Fruit fly (Drosophila melanogaster) whole organism, embryonic: ENCODE measurements around the gene Caf1-55.

Source experiments
- Abd-B ChIP-seq: fragments of 200-800 bp; sonication (Bioruptor generic); optimal IDR thresholded peaks from 2 replicates; lab custom pipeline; 2018; ENCODE audit warnings: missing biosample characterization, mild to moderate bottlenecking, missing genetic modification characterization, moderate library complexity
- Ada2b ChIP-seq: fragments of 200-800 bp; sonication (Bioruptor generic); IDR thresholded peaks from 2 replicates; pipeline ENCODE4 v1.3.6; 2022; ENCODE audit warnings: missing biosample characterization, missing genetic modification characterization
- BEAF-32 ChIP-seq: fragments of 200-800 bp; sonication (Bioruptor generic); optimal IDR thresholded peaks from 3 replicates; lab custom pipeline; 2017; ENCODE audit warnings: missing biosample characterization, missing genetic modification characterization, mild to moderate bottlenecking, moderate library complexity, missing genetic modification reagents
- Bteb2 ChIP-seq: fragments of 200-800 bp; sonication (Bioruptor generic); optimal IDR thresholded peaks from 2 replicates; lab custom pipeline; 2016; ENCODE audit warnings: missing biosample characterization, missing genetic modification characterization
- CG13123 ChIP-seq: fragments of 200-800 bp; sonication (Bioruptor generic); optimal IDR thresholded peaks from 2 replicates; lab custom pipeline; 2016; ENCODE audit warnings: missing biosample characterization, missing genetic modification characterization
- CG14441 ChIP-seq: fragments of 200-800 bp; sonication (Bioruptor generic); IDR thresholded peaks from 2 replicates; pipeline ENCODE4 v1.3.6; 2022; ENCODE audit warnings: missing biosample characterization, missing genetic modification characterization
- CG15479 ChIP-seq: fragments of 200-800 bp; sonication (Bioruptor generic); optimal IDR thresholded peaks from 3 replicates; lab custom pipeline; 2019; ENCODE audit warnings: missing biosample characterization, mild to moderate bottlenecking, missing genetic modification characterization, moderate library complexity
- CG17359 ChIP-seq: fragments of 200-800 bp; sonication (Bioruptor generic); optimal IDR thresholded peaks from 3 replicates; lab custom pipeline; 2018; ENCODE audit warnings: missing biosample characterization, mild to moderate bottlenecking, missing genetic modification characterization, moderate library complexity
- CG17612 ChIP-seq: fragments of 200-800 bp; sonication (Bioruptor generic); IDR thresholded peaks from 2 replicates; pipeline ENCODE4 v1.3.6; 2022; ENCODE audit warnings: missing biosample characterization, missing genetic modification characterization
- CG17802 ChIP-seq: fragments of 200-800 bp; sonication (Bioruptor generic); optimal IDR thresholded peaks from 2 replicates; lab custom pipeline; 2018; ENCODE audit warnings: missing biosample characterization, mild to moderate bottlenecking, missing genetic modification characterization, moderate library complexity
- CG18619 ChIP-seq: fragments of 200-800 bp; sonication (Bioruptor generic); optimal IDR thresholded peaks from 3 replicates; lab custom pipeline; 2017; ENCODE audit warnings: missing biosample characterization, mild to moderate bottlenecking, missing genetic modification characterization
- CG2875 ChIP-seq: fragments of 200-800 bp; sonication (Bioruptor generic); optimal IDR thresholded peaks from 2 replicates; lab custom pipeline; 2017; ENCODE audit warnings: missing biosample characterization, mild to moderate bottlenecking, missing genetic modification characterization, missing genetic modification reagents
- CG32767 ChIP-seq: fragments of 200-800 bp; sonication (Bioruptor generic); IDR thresholded peaks from 2 replicates; pipeline ENCODE4 v1.3.6; 2022; ENCODE audit warnings: missing biosample characterization, missing genetic modification characterization
- CG33213 ChIP-seq: fragments of 200-800 bp; sonication (Bioruptor generic); optimal IDR thresholded peaks from 3 replicates; lab custom pipeline; 2016; ENCODE audit warnings: missing biosample characterization, missing genetic modification characterization
- CG3407 ChIP-seq: fragments of 200-800 bp; sonication (Bioruptor generic); optimal IDR thresholded peaks from 2 replicates; lab custom pipeline; 2018; ENCODE audit warnings: missing biosample characterization, mild to moderate bottlenecking, missing genetic modification characterization
- CG3847 ChIP-seq: fragments of 200-800 bp; sonication (Bioruptor generic); IDR thresholded peaks from 2 replicates; pipeline ENCODE4 v1.3.6; 2022; ENCODE audit warnings: missing biosample characterization, missing genetic modification characterization
- CG4360 ChIP-seq: fragments of 200-800 bp; sonication (Bioruptor generic); IDR thresholded peaks from 2 replicates; pipeline ENCODE4 v1.3.6; 2022; ENCODE audit warnings: missing biosample characterization, missing genetic modification characterization
- CG6765 ChIP-seq: fragments of 200-800 bp; sonication (Bioruptor generic); optimal IDR thresholded peaks from 3 replicates; lab custom pipeline; 2017; ENCODE audit warnings: missing biosample characterization, mild to moderate bottlenecking, missing genetic modification characterization
- CG7786 ChIP-seq: fragments of 200-800 bp; sonication (Bioruptor generic); optimal IDR thresholded peaks from 2 replicates; lab custom pipeline; 2016; ENCODE audit warnings: missing biosample characterization, missing genetic modification characterization
- CG9727 ChIP-seq: fragments of 200-800 bp; sonication (Bioruptor generic); optimal IDR thresholded peaks from 3 replicates; lab custom pipeline; 2017; ENCODE audit warnings: missing biosample characterization, mild to moderate bottlenecking, missing genetic modification characterization
- CrebB ChIP-seq: fragments of 200-800 bp; sonication (Bioruptor generic); optimal IDR thresholded peaks from 3 replicates; lab custom pipeline; 2018; ENCODE audit warnings: missing biosample characterization, mild to moderate bottlenecking, missing genetic modification characterization
- D ChIP-seq, 2 experiments: fragments of 200-800 bp in 1 of 2; fragments of >200 bp in 1 of 2; sonication (Bioruptor generic) in 1 of 2; optimal IDR thresholded peaks; 2 replicates in 1 of 2; 3 replicates in 1 of 2; lab custom pipeline; 2017; ENCODE audit warnings: mild to moderate bottlenecking in 1 of 2, missing biosample characterization in 1 of 2, missing genetic modification characterization in 1 of 2, missing genetic modification reagents in 1 of 2
- Drgx ChIP-seq: fragments of 200-800 bp; sonication (Bioruptor generic); IDR thresholded peaks from 2 replicates; pipeline ENCODE4 v1.3.6; 2022; ENCODE audit warnings: missing biosample characterization, missing genetic modification characterization
- Ets97D ChIP-seq: fragments of 200-800 bp; sonication (Bioruptor generic); optimal IDR thresholded peaks from 3 replicates; lab custom pipeline; 2016; ENCODE audit warnings: missing biosample characterization, missing genetic modification characterization
- GATAe ChIP-seq: fragments of 200-800 bp; sonication (Bioruptor generic); conservative IDR thresholded peaks from 2 replicates; pipeline ENCODE4 v1.3.6; 2022; ENCODE audit warnings: missing biosample characterization, missing genetic modification characterization
- Med ChIP-seq: fragments of 200-800 bp; sonication (Bioruptor generic); peaks from one replicate; lab custom pipeline; 2016; ENCODE audit warnings: missing biosample characterization, missing genetic modification characterization, mild to moderate bottlenecking, inconsistent platforms, moderate library complexity
- Ptx1 ChIP-seq: fragments of 200-800 bp; sonication (Bioruptor generic); IDR thresholded peaks from 2 replicates; pipeline ENCODE4 v1.3.6; 2022; ENCODE audit warnings: missing biosample characterization, missing genetic modification characterization
- Sox102F ChIP-seq: fragments of 200-800 bp; sonication (Bioruptor generic); optimal IDR thresholded peaks from 2 replicates; lab custom pipeline; 2018; ENCODE audit warnings: missing biosample characterization, mild to moderate bottlenecking, missing genetic modification characterization, moderate library complexity
- Vsx1 ChIP-seq: fragments of 200-800 bp; sonication (Bioruptor generic); optimal IDR thresholded peaks from 2 replicates; lab custom pipeline; 2017; ENCODE audit warnings: missing biosample characterization, mild to moderate bottlenecking, missing genetic modification characterization, missing genetic modification reagents
- btn ChIP-seq: fragments of 200-800 bp; sonication (Bioruptor generic); optimal IDR thresholded peaks from 2 replicates; lab custom pipeline; 2016; ENCODE audit warnings: missing biosample characterization, missing genetic modification characterization
- caup ChIP-seq: fragments of 200-800 bp; sonication (Bioruptor generic); optimal IDR thresholded peaks from 3 replicates; lab custom pipeline; 2017; ENCODE audit warnings: missing biosample characterization, mild to moderate bottlenecking, missing genetic modification characterization, moderate library complexity; ENCODE audit not compliant: severe bottlenecking
- croc ChIP-seq: fragments of 200-800 bp; sonication (Bioruptor generic); conservative IDR thresholded peaks from 3 replicates; pipeline ENCODE4 v1.3.6; 2022; ENCODE audit warnings: missing biosample characterization, missing genetic modification characterization
- dan ChIP-seq: fragments of 200-800 bp; sonication (Bioruptor generic); IDR thresholded peaks from 2 replicates; pipeline ENCODE4 v1.3.6; 2022; ENCODE audit warnings: missing biosample characterization, missing genetic modification characterization
- dpn ChIP-seq, 2 experiments: fragments of 200-800 bp; sonication (Bioruptor generic); optimal IDR thresholded peaks; 3 replicates each; lab custom pipeline; 2016; ENCODE audit warnings: missing biosample characterization in 2 of 2, missing genetic modification characterization in 2 of 2
- ems ChIP-seq: fragments of 200-800 bp; sonication (Bioruptor generic); optimal IDR thresholded peaks from 3 replicates; lab custom pipeline; 2016; ENCODE audit warnings: missing biosample characterization, missing genetic modification characterization
- fd64A ChIP-seq: fragments of 200-800 bp; sonication (Bioruptor generic); optimal IDR thresholded peaks from 3 replicates; lab custom pipeline; 2018; ENCODE audit warnings: missing biosample characterization, mild to moderate bottlenecking, missing genetic modification characterization
- gfzf ChIP-seq: fragments of 200-800 bp; sonication (Bioruptor generic); optimal IDR thresholded peaks from 2 replicates; lab custom pipeline; 2016; ENCODE audit warnings: missing biosample characterization, mild to moderate bottlenecking, missing genetic modification characterization, moderate library complexity
- kni ChIP-seq: fragments of 200-800 bp; sonication (Bioruptor generic); optimal IDR thresholded peaks from 3 replicates; lab custom pipeline; 2017; ENCODE audit warnings: mild to moderate bottlenecking, missing biosample characterization, missing genetic modification reagents, missing genetic modification characterization
- lov ChIP-seq, 2 experiments: fragments of 200-800 bp in 1 of 2; fragments of >200 bp in 1 of 2; sonication (Bioruptor generic) in 1 of 2; IDR thresholded peaks in 1 of 2; optimal IDR thresholded peaks in 1 of 2; 2 replicates in 1 of 2; 3 replicates in 1 of 2; pipeline versions ENCODE4 v1.3.6 to Lab custom; 2017 to 2022; ENCODE audit warnings: missing biosample characterization in 1 of 2, missing genetic modification characterization in 1 of 2
- org-1 ChIP-seq: fragments of 200-800 bp; sonication (Bioruptor generic); optimal IDR thresholded peaks from 2 replicates; lab custom pipeline; 2017; ENCODE audit warnings: missing biosample characterization, missing genetic modification characterization
- pho ChIP-seq: fragments of 200-800 bp; sonication (Bioruptor generic); optimal IDR thresholded peaks from 2 replicates; lab custom pipeline; 2016; ENCODE audit warnings: missing biosample characterization, missing genetic modification characterization
- phol ChIP-seq: fragments of 200-800 bp; sonication (Bioruptor generic); optimal IDR thresholded peaks from 3 replicates; lab custom pipeline; 2018; ENCODE audit warnings: missing biosample characterization, mild to moderate bottlenecking, missing genetic modification characterization, moderate library complexity
- prd ChIP-seq, 3 experiments: fragments of >200 bp in 2 of 3; fragments of 200-800 bp in 1 of 3; sonication (Bioruptor generic) in 1 of 3; optimal IDR thresholded peaks in 2 of 3; IDR thresholded peaks in 1 of 3; 2 replicates in 2 of 3; 3 replicates in 1 of 3; pipeline versions ENCODE4 v1.3.6 to Lab custom; 2017 to 2022; ENCODE audit warnings: missing biosample characterization in 1 of 3, missing genetic modification characterization in 1 of 3
- so ChIP-seq: fragments of 200-800 bp; sonication (Bioruptor generic); IDR thresholded peaks from 3 replicates; pipeline ENCODE4 v1.3.6; 2022; ENCODE audit warnings: missing biosample characterization, missing genetic modification characterization
- sr ChIP-seq: fragments of 200-800 bp; sonication (Bioruptor generic); IDR thresholded peaks from 3 replicates; pipeline ENCODE4 v1.3.6; 2022; ENCODE audit warnings: missing biosample characterization, missing genetic modification characterization
- tio ChIP-seq: fragments of 200-800 bp; sonication (Bioruptor generic); optimal IDR thresholded peaks from 2 replicates; lab custom pipeline; 2017; ENCODE audit warnings: missing biosample characterization, missing genetic modification characterization, inconsistent platforms
- tx ChIP-seq: fragments of 200-800 bp; sonication (Bioruptor generic); optimal IDR thresholded peaks from 2 replicates; lab custom pipeline; 2016; ENCODE audit warnings: missing biosample characterization, missing genetic modification characterization
- vvl ChIP-seq: fragments of 200-800 bp; sonication (Bioruptor generic); IDR thresholded peaks from 2 replicates; pipeline ENCODE4 v1.3.6; 2022; ENCODE audit warnings: missing biosample characterization, missing genetic modification characterization
- zf30C ChIP-seq: fragments of 200-800 bp; sonication (Bioruptor generic); optimal IDR thresholded peaks from 3 replicates; lab custom pipeline; 2018; ENCODE audit warnings: missing biosample characterization, mild to moderate bottlenecking, missing genetic modification characterization

Caf1-55 gene

DNA sequence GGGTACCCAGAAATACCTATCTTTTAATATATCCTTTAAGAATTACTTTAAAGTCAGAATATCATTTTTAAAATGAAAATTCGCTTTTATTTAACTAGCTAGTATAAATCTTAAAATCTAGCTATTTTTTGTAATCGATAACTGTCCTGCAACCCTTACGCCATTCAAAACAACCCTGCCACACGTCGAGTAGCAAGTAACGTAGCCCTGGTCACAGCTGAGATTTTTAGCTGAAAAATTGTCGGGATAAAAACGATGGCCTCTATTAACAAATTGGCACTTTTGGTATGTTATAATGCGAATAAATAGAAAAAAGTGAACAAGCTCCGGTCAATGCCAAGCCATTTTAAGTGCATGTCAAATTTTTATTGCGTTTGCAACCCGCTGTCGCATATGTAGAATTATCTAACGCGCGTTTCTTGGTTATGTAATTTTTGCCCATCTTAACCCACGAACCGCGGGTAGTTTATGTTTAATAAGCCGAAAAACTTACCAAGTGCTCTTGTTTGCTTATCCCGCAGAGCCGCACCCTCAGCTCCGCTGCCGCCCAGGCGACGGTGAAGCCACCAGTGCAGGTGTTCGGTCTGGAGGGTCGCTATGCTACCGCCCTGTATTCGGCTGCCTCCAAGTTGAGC is 40.1 kb downstream of the Caf1-55 start, which contains the start of gene ATPsynO (continued):
- TF ChIP-seq btn (GFP tag; lab: Kevin White, UChicago) (no peak), CG3847 (peak; percentile 17; the same call in 1 of the 2 replicates), CG17802 (tag; lab: Kevin White, UChicago) (no peak), Drgx (GFP tag; lab: Robert Waterston, UW) (no peak), croc (GFP tag; lab: Robert Waterston, UW) (no peak), zf30C (GFP tag; lab: Kevin White, UChicago) (no peak), CG4360 (GFP tag; lab: Robert Waterston, UW) (no peak), CG17612 (GFP tag; lab: Robert Waterston, UW) (no peak), D (optimal IDR thresholded peaks at IDR 0.05; lab: Kevin White, UChicago) (no peak), D (GFP tag; optimal IDR thresholded peaks at IDR 0.05; lab: Kevin White, UChicago) (no peak), Ets97D (GFP tag; lab: Kevin White, UChicago) (peak; percentile 67), CG13123 (no peak), pho (GFP tag; lab: Kevin White, UChicago) (peak; percentile 11), Ptx1 (GFP tag; lab: Robert Waterston, UW) (no peak), Ada2b (GFP tag; lab: Robert Waterston, UW) (no peak), CG9727 (GFP tag; lab: Kevin White, UChicago) (no peak), CG3407 (GFP tag; lab: Kevin White, UChicago) (no peak), org-1 (GFP tag; lab: Kevin White, UChicago) (no peak), GATAe (GFP tag; lab: Robert Waterston, UW) (no peak), gfzf (GFP tag; lab: Kevin White, UChicago) (peak; percentile 46), Vsx1 (GFP tag; lab: Kevin White, UChicago) (no peak), phol (tag; lab: Kevin White, UChicago) (peak; percentile 79), tio (GFP tag; lab: Kevin White, UChicago) (no peak), caup (peak; percentile 23), CG7786 (GFP tag; lab: Kevin White, UChicago) (no peak), Bteb2 (GFP tag; lab: Kevin White, UChicago) (no peak), CG2875 (GFP tag; lab: Kevin White, UChicago) (no peak), CG6765 (GFP tag; lab: Kevin White, UChicago) (no peak), Med (GFP tag; lab: Kevin White, UChicago) (peak; percentile 89), prd (optimal IDR thresholded peaks at IDR 0.05; lab: Kevin White, UChicago) (no peak), prd (GFP tag; IDR thresholded peaks at IDR 0.05; lab: Robert Waterston, UW) (no peak), lov (optimal IDR thresholded peaks at IDR 0.05; lab: Kevin White, UChicago) (no peak), lov (GFP tag; IDR thresholded peaks at IDR 0.05; lab: Robert Waterston, UW) (no peak), so (GFP tag; lab: Robert Waterston, UW) (no peak), CrebB (tag; lab: Kevin White, UChicago) (peak; percentile 11), tx (GFP tag; lab: Kevin White, UChicago) (no peak), sr (no peak), dpn (GFP tag; optimal IDR thresholded peaks at IDR 0.05; lab: Kevin White, UChicago) (peak in 1 of 2 experiments; percentile 32), dan (GFP tag; lab: Robert Waterston, UW) (no peak), CG17359 (tag; lab: Kevin White, UChicago) (no peak), ems (GFP tag; lab: Kevin White, UChicago) (no peak), vvl (GFP tag; lab: Robert Waterston, UW) (peak; percentile 18; the same call in 1 of the 2 replicates), Abd-B (GFP tag; lab: Kevin White, UChicago) (no peak), CG33213 (GFP tag; lab: Kevin White, UChicago) (peak; percentile 35), kni (GFP tag; lab: Kevin White, UChicago) (no peak), CG14441 (GFP tag; lab: Robert Waterston, UW) (no peak), CG32767 (no peak), CG18619 (GFP tag; lab: Kevin White, UChicago) (no peak), fd64A (GFP tag; lab: Kevin White, UChicago) (no peak), Sox102F (GFP tag; lab: Kevin White, UChicago) (no peak), CG15479 (GFP tag; lab: Kevin White, UChicago) (no peak), BEAF-32 (GFP tag; lab: Kevin White, UChicago) (peak; percentile 57)
